Worm (Caenorhabditis elegans) whole organism, mixed stage, embryonic: Measurements from ENCODE around the gene far-2.

ENCODE experiments used
- M03D4.4 ChIP-seq: sonication (generic microtip); optimal IDR thresholded peaks from 2 replicates; lab custom pipeline; 2017; ENCODE audit warnings: mild to moderate bottlenecking, missing genetic modification characterization, missing compliant biosample characterization
- bed-3 ChIP-seq: fragments of 200-800 bp; sonication (Bioruptor generic); optimal IDR thresholded peaks from 3 replicates; lab custom pipeline; 2018; ENCODE audit warnings: mild to moderate bottlenecking, missing genetic modification characterization, moderate library complexity, missing compliant biosample characterization
- blmp-1 ChIP-seq: fragments of 150-350 bp; optimal IDR thresholded peaks from 2 replicates; lab custom pipeline; 2014; ENCODE audit warnings: missing biosample characterization, missing genetic modification characterization
- ceh-39 ChIP-seq: fragments of 150-350 bp; optimal IDR thresholded peaks from 2 replicates; lab custom pipeline; 2014; ENCODE audit warnings: missing biosample characterization, missing genetic modification characterization
- ceh-43 ChIP-seq: fragments of 200-800 bp; sonication (Bioruptor generic); optimal IDR thresholded peaks from 2 replicates; lab custom pipeline; 2018; ENCODE audit warnings: mild to moderate bottlenecking, missing genetic modification characterization, moderate library complexity, missing compliant biosample characterization
- ceh-83 ChIP-seq: fragments of 200-800 bp; sonication (Bioruptor generic); optimal IDR thresholded peaks from 2 replicates; lab custom pipeline; 2018; ENCODE audit warnings: mild to moderate bottlenecking, missing genetic modification characterization, missing compliant biosample characterization
- ces-1 ChIP-seq: fragments of 150-350 bp; optimal IDR thresholded peaks from 2 replicates; lab custom pipeline; 2014; ENCODE audit warnings: missing biosample characterization, missing genetic modification reagents, missing genetic modification characterization
- cnd-1 ChIP-seq: fragments of 200-800 bp; sonication (Bioruptor generic); optimal IDR thresholded peaks from 2 replicates; lab custom pipeline; 2018; ENCODE audit warnings: mild to moderate bottlenecking, missing genetic modification characterization, missing compliant biosample characterization
- drap-1 ChIP-seq: fragments of 200-800 bp; sonication (Bioruptor generic); optimal IDR thresholded peaks from 3 replicates; lab custom pipeline; 2018; ENCODE audit warnings: mild to moderate bottlenecking, missing genetic modification characterization, missing compliant biosample characterization
- elt-1 ChIP-seq: sonication (generic microtip); optimal IDR thresholded peaks from 2 replicates; lab custom pipeline; 2017; ENCODE audit warnings: missing genetic modification characterization, mild to moderate bottlenecking, missing compliant biosample characterization, antibody characterized with exemption, moderate library complexity, borderline replicate concordance; ENCODE audit not compliant: insufficient read depth
- elt-3 ChIP-seq: fragments of 150-350 bp; optimal IDR thresholded peaks from 2 replicates; lab custom pipeline; 2014; ENCODE audit warnings: missing biosample characterization, missing genetic modification characterization
- flh-1 ChIP-seq: fragments of 200-800 bp; sonication (Bioruptor generic); optimal IDR thresholded peaks from 2 replicates; lab custom pipeline; 2018; ENCODE audit warnings: mild to moderate bottlenecking, missing genetic modification characterization, moderate library complexity, missing compliant biosample characterization
- ham-2 ChIP-seq: fragments of 200-800 bp; sonication (Bioruptor generic); optimal IDR thresholded peaks from 2 replicates; lab custom pipeline; 2018; ENCODE audit warnings: mild to moderate bottlenecking, missing genetic modification characterization, missing compliant biosample characterization
- hlh-1 ChIP-seq: fragments of 150-350 bp; optimal IDR thresholded peaks from 2 replicates; lab custom pipeline; 2014; ENCODE audit warnings: missing biosample characterization, missing genetic modification reagents, missing genetic modification characterization
- lin-13 ChIP-seq: fragments of 150-350 bp; optimal IDR thresholded peaks from 2 replicates; lab custom pipeline; 2014; ENCODE audit warnings: missing biosample characterization, missing genetic modification characterization
- lin-32 ChIP-seq: fragments of 200-800 bp; sonication (Bioruptor generic); optimal IDR thresholded peaks from 2 replicates; lab custom pipeline; 2018; ENCODE audit warnings: mild to moderate bottlenecking, missing genetic modification characterization, missing compliant biosample characterization
- lsy-2 ChIP-seq: fragments of 150-350 bp; optimal IDR thresholded peaks from 2 replicates; lab custom pipeline; 2014; ENCODE audit warnings: missing biosample characterization, missing genetic modification characterization
- mab-5 ChIP-seq: fragments of 150-350 bp; optimal IDR thresholded peaks from 2 replicates; lab custom pipeline; 2014; ENCODE audit warnings: missing biosample characterization, missing genetic modification characterization
- mep-1 ChIP-seq: fragments of 150-350 bp; optimal IDR thresholded peaks from 2 replicates; lab custom pipeline; 2017; ENCODE audit warnings: missing biosample characterization, missing genetic modification reagents, missing genetic modification characterization, inconsistent platforms
- mls-2 ChIP-seq: sonication (generic microtip); optimal IDR thresholded peaks from 2 replicates; lab custom pipeline; 2016; ENCODE audit warnings: mild to moderate bottlenecking, missing genetic modification characterization, moderate library complexity, missing compliant biosample characterization
- nhr-12 ChIP-seq: fragments of 150-350 bp; optimal IDR thresholded peaks from 2 replicates; lab custom pipeline; 2014; ENCODE audit warnings: missing biosample characterization, missing genetic modification characterization
- nhr-2 ChIP-seq: fragments of 150-350 bp; optimal IDR thresholded peaks from 2 replicates; lab custom pipeline; 2014; ENCODE audit warnings: missing biosample characterization, missing genetic modification characterization
- nhr-237 ChIP-seq: fragments of 150-350 bp; optimal IDR thresholded peaks from 2 replicates; lab custom pipeline; 2014; ENCODE audit warnings: missing biosample characterization, missing genetic modification characterization
- nhr-28 ChIP-seq: fragments of 150-350 bp; optimal IDR thresholded peaks from 2 replicates; lab custom pipeline; 2014; ENCODE audit warnings: missing biosample characterization, missing genetic modification characterization
- nhr-76 ChIP-seq: sonication (generic microtip); optimal IDR thresholded peaks from 2 replicates; lab custom pipeline; 2017; ENCODE audit warnings: missing biosample characterization, missing genetic modification characterization
- pha-4 ChIP-seq: fragments of 150-350 bp; optimal IDR thresholded peaks from 2 replicates; lab custom pipeline; 2018; ENCODE audit warnings: missing biosample characterization, missing genetic modification reagents, missing genetic modification characterization
- sem-2 ChIP-seq: fragments of 200-800 bp; sonication (Bioruptor generic); optimal IDR thresholded peaks from 2 replicates; lab custom pipeline; 2018; ENCODE audit warnings: mild to moderate bottlenecking, missing genetic modification characterization, missing compliant biosample characterization
- snpc-4 ChIP-seq: fragments of 150-350 bp; optimal IDR thresholded peaks from 2 replicates; lab custom pipeline; 2014; ENCODE audit warnings: missing biosample characterization, missing genetic modification characterization
- sptf-1 ChIP-seq: sonication (generic microtip); optimal IDR thresholded peaks from 2 replicates; lab custom pipeline; 2017; ENCODE audit warnings: mild to moderate bottlenecking, missing genetic modification characterization, moderate library complexity, missing compliant biosample characterization
- tbx-8 ChIP-seq: fragments of 200-800 bp; sonication (Bioruptor generic); optimal IDR thresholded peaks from 2 replicates; lab custom pipeline; 2018; ENCODE audit warnings: mild to moderate bottlenecking, missing genetic modification characterization, moderate library complexity, missing compliant biosample characterization
- unc-120 ChIP-seq: sonication (generic microtip); optimal IDR thresholded peaks from 2 replicates; lab custom pipeline; 2017; ENCODE audit warnings: missing genetic modification characterization, missing compliant biosample characterization; ENCODE audit not compliant: poor library complexity, severe bottlenecking
- unc-39 ChIP-seq: fragments of 150-350 bp; optimal IDR thresholded peaks from 2 replicates; lab custom pipeline; 2014; ENCODE audit warnings: missing biosample characterization, missing genetic modification characterization
- unc-62 ChIP-seq: fragments of 150-350 bp; optimal IDR thresholded peaks from 2 replicates; lab custom pipeline; 2014; ENCODE audit warnings: missing biosample characterization, missing genetic modification reagents, missing genetic modification characterization
- zip-8 ChIP-seq: fragments of 150-350 bp; optimal IDR thresholded peaks from 2 replicates; lab custom pipeline; 2014; ENCODE audit warnings: missing biosample characterization, missing genetic modification characterization
- ztf-11 ChIP-seq: fragments of 150-350 bp; optimal IDR thresholded peaks from 2 replicates; lab custom pipeline; 2014; ENCODE audit warnings: missing biosample characterization, missing genetic modification characterization

The far-2 gene

ce11 chrIII:9103643-9104042, 22.0 kb downstream of the far-2 start, which contains the start of gene dos-1:
Gene dos-1 (plus strand): TSS chrIII:9103943.
- TF ChIP-seq snpc-4 (no peak), cnd-1 (tag; lab: Kevin White, UChicago) (no peak), pha-4 (tag; lab: Kevin White, UChicago) (no peak), unc-39 (no peak), hlh-1 (tag; lab: Kevin White, UChicago) (no peak), M03D4.4 (tag; lab: Kevin White, UChicago) (no peak), zip-8 (tag; lab: Kevin White, UChicago) (no peak), elt-3 (no peak), ztf-11 (no peak), sem-2 (no peak), lin-32 (no peak)

ce11 chrIII:9104060-9104459, 22.4 kb downstream of the far-2 start:
- TF ChIP-seq nhr-76 = no peak
- no peak for TF ChIP-seq pha-4 (tag; lab: Kevin White, UChicago)
- TF ChIP-seq ztf-11 = no peak
- no peak for TF ChIP-seq mep-1 (tag; lab: Kevin White, UChicago)
- no peak for TF ChIP-seq lin-32
- TF ChIP-seq mls-2 (tag; lab: Kevin White, UChicago) = no peak
- no peak for TF ChIP-seq nhr-237
- peak; percentile 74 for TF ChIP-seq M03D4.4 (tag; lab: Kevin White, UChicago)
- TF ChIP-seq snpc-4 = no peak
- TF ChIP-seq ceh-39 = no peak
- TF ChIP-seq nhr-12 (tag; lab: Kevin White, UChicago) = no peak
- no peak for TF ChIP-seq unc-39
- TF ChIP-seq tbx-8 (GFP tag; lab: Kevin White, UChicago) = peak; percentile 58
- TF ChIP-seq sptf-1 (tag; lab: Kevin White, UChicago) = no peak
- no peak for TF ChIP-seq nhr-2 (tag; lab: Kevin White, UChicago)
- TF ChIP-seq ceh-83 (GFP tag; lab: Kevin White, UChicago) = peak; percentile 20
- TF ChIP-seq bed-3 (GFP tag; lab: Kevin White, UChicago) = no peak
- no peak for TF ChIP-seq nhr-28 (tag; lab: Kevin White, UChicago)
- TF ChIP-seq elt-1 (tag; lab: Kevin White, UChicago) = no peak
- no peak for TF ChIP-seq blmp-1 (tag; lab: Kevin White, UChicago)
- no peak for TF ChIP-seq mab-5
- TF ChIP-seq ces-1 (GFP tag; lab: Kevin White, UChicago) = no peak
- peak; percentile 71 for TF ChIP-seq sem-2
- TF ChIP-seq lsy-2 (tag; lab: Kevin White, UChicago) = no peak
- peak; percentile 6 for TF ChIP-seq flh-1 (GFP tag; lab: Kevin White, UChicago)
- no peak for TF ChIP-seq zip-8 (tag; lab: Kevin White, UChicago)
- no peak for TF ChIP-seq elt-3
- peak; percentile 18 for TF ChIP-seq ceh-43 (GFP tag; lab: Kevin White, UChicago)
- TF ChIP-seq unc-120 (tag; lab: Kevin White, UChicago) = peak; percentile 20
- peak; percentile 69 for TF ChIP-seq drap-1
- peak; percentile 79 for TF ChIP-seq cnd-1 (tag; lab: Kevin White, UChicago)
- no peak for TF ChIP-seq lin-13 (tag; lab: Kevin White, UChicago)
- peak; percentile 41 for TF ChIP-seq ham-2
- TF ChIP-seq unc-62 (GFP tag; lab: Kevin White, UChicago) = no peak
- no peak for TF ChIP-seq hlh-1 (tag; lab: Kevin White, UChicago)

ce11 chrIII:9105653-9106052, 24.0 kb downstream of the far-2 start:
- TF ChIP-seq cnd-1 (tag; lab: Kevin White, UChicago) = no peak
- TF ChIP-seq mls-2 (tag; lab: Kevin White, UChicago) = no peak
- no peak for TF ChIP-seq ceh-43 (GFP tag; lab: Kevin White, UChicago)
- no peak for TF ChIP-seq ham-2
- TF ChIP-seq nhr-237 = no peak
- TF ChIP-seq M03D4.4 (tag; lab: Kevin White, UChicago) = no peak
- TF ChIP-seq drap-1 = no peak
- no peak for TF ChIP-seq nhr-28 (tag; lab: Kevin White, UChicago)
- no peak for TF ChIP-seq bed-3 (GFP tag; lab: Kevin White, UChicago)
- no peak for TF ChIP-seq pha-4 (tag; lab: Kevin White, UChicago)
- no peak for TF ChIP-seq sptf-1 (tag; lab: Kevin White, UChicago)
- no peak for TF ChIP-seq elt-1 (tag; lab: Kevin White, UChicago)
- TF ChIP-seq unc-39 = no peak
- TF ChIP-seq ces-1 (GFP tag; lab: Kevin White, UChicago) = no peak
- TF ChIP-seq mab-5 = no peak
- TF ChIP-seq lin-32 = no peak
- TF ChIP-seq sem-2 = no peak
- TF ChIP-seq mep-1 (tag; lab: Kevin White, UChicago) = no peak
- no peak for TF ChIP-seq blmp-1 (tag; lab: Kevin White, UChicago)
- TF ChIP-seq ceh-83 (GFP tag; lab: Kevin White, UChicago) = no peak
